Fruit fly (Drosophila melanogaster) whole organism, wandering third instar larva: Measurements from ENCODE around the gene CycK.

Source experiments
- Abd-B ChIP-seq: fragments of >200 bp; optimal IDR thresholded peaks from 2 replicates; lab custom pipeline; 2017; ENCODE audit warnings: missing biosample characterization, missing genetic modification characterization
- CG32264 ChIP-seq: fragments of 200-800 bp; sonication (Bioruptor generic); optimal IDR thresholded peaks from 2 replicates; lab custom pipeline; 2016; ENCODE audit warnings: missing biosample characterization, missing genetic modification characterization
- CrebA ChIP-seq: fragments of 200-800 bp; sonication (Bioruptor generic); optimal IDR thresholded peaks from 2 replicates; lab custom pipeline; 2016; ENCODE audit warnings: missing biosample characterization, mild to moderate bottlenecking, missing genetic modification characterization, borderline replicate concordance
- Dfd ChIP-seq: fragments of >200 bp; optimal IDR thresholded peaks from 2 replicates; lab custom pipeline; 2017; ENCODE audit warnings: missing biosample characterization, missing genetic modification characterization
- GATAd ChIP-seq: sonication (Bioruptor generic); optimal IDR thresholded peaks from 2 replicates; lab custom pipeline; 2016; ENCODE audit warnings: missing biosample characterization, missing genetic modification characterization
- HLH106 ChIP-seq: fragments of 200-800 bp; optimal IDR thresholded peaks from 3 replicates; lab custom pipeline; 2019; ENCODE audit warnings: missing biosample characterization, mild to moderate bottlenecking, missing genetic modification characterization, moderate library complexity
- Hnf4 ChIP-seq: fragments of 200-800 bp; sonication (Bioruptor generic); optimal IDR thresholded peaks from 2 replicates; lab custom pipeline; 2016; ENCODE audit warnings: missing biosample characterization, mild to moderate bottlenecking, missing genetic modification characterization
- Hr78 ChIP-seq: fragments of >200 bp; optimal IDR thresholded peaks from 2 replicates; lab custom pipeline; 2017; ENCODE audit warnings: missing biosample characterization, missing genetic modification characterization
- Hr83 ChIP-seq: fragments of 200-300 bp; sonication (Bioruptor generic); optimal IDR thresholded peaks from 2 replicates; lab custom pipeline; 2016; ENCODE audit warnings: missing biosample characterization, mild to moderate bottlenecking, missing genetic modification characterization, moderate library complexity; ENCODE audit not compliant: poor library complexity, severe bottlenecking
- Jra ChIP-seq: sonication (Bioruptor generic); optimal IDR thresholded peaks from 2 replicates; lab custom pipeline; 2016; ENCODE audit warnings: missing biosample characterization, missing genetic modification characterization
- Mio ChIP-seq: sonication (Bioruptor generic); optimal IDR thresholded peaks from 2 replicates; lab custom pipeline; 2016; ENCODE audit warnings: missing biosample characterization, missing genetic modification characterization
- Myc ChIP-seq: fragments of >200 bp; optimal IDR thresholded peaks from 2 replicates; lab custom pipeline; 2017
- N ChIP-seq: fragments of >200 bp; optimal IDR thresholded peaks from 2 replicates; lab custom pipeline; 2018; ENCODE audit warnings: missing biosample characterization, missing external identifiers, missing genetic modification characterization
- OdsH ChIP-seq: fragments of 200-800 bp; sonication (Bioruptor generic); optimal IDR thresholded peaks from 2 replicates; lab custom pipeline; 2016; ENCODE audit warnings: missing biosample characterization, mild to moderate bottlenecking, missing genetic modification characterization
- Rel ChIP-seq, 2 experiments: fragments of 200-800 bp; sonication (Bioruptor generic) in 1 of 2; optimal IDR thresholded peaks; 2 replicates in 1 of 2; 3 replicates in 1 of 2; lab custom pipeline; 2016 to 2019; ENCODE audit warnings: mild to moderate bottlenecking in 2 of 2, missing biosample characterization in 2 of 2, missing genetic modification characterization in 2 of 2, moderate library complexity in 1 of 2
- Sp1 ChIP-seq: fragments of 200-800 bp; sonication (Bioruptor generic); optimal IDR thresholded peaks from 3 replicates; lab custom pipeline; 2019; ENCODE audit warnings: missing biosample characterization, mild to moderate bottlenecking, missing genetic modification characterization, moderate library complexity
- Vsx2 ChIP-seq: fragments of 200-300, 225-300 bp; sonication (Bioruptor generic); optimal IDR thresholded peaks from 2 replicates; lab custom pipeline; 2018; ENCODE audit warnings: missing biosample characterization, missing genetic modification characterization; ENCODE audit not compliant: partially characterized antibody
- br ChIP-seq: fragments of 200-800 bp; sonication (Bioruptor generic); optimal IDR thresholded peaks from 2 replicates; lab custom pipeline; 2016; ENCODE audit warnings: missing biosample characterization, missing genetic modification characterization
- dl ChIP-seq, 2 experiments: fragments of 175-275, 200-275 bp in 1 of 2; fragments of 200-275 bp in 1 of 2; sonication (Bioruptor generic); optimal IDR thresholded peaks; lab custom pipeline; 2018; ENCODE audit warnings: mild to moderate bottlenecking in 2 of 2, missing biosample characterization in 2 of 2, missing genetic modification characterization in 2 of 2, moderate library complexity in 2 of 2; ENCODE audit not compliant: partially characterized antibody in 2 of 2, insufficient read depth in 1 of 2
- dmrt93B ChIP-seq: fragments of 200-800 bp; sonication (Bioruptor generic); optimal IDR thresholded peaks from 2 replicates; lab custom pipeline; 2018; ENCODE audit warnings: missing biosample characterization, mild to moderate bottlenecking, missing genetic modification characterization
- ey ChIP-seq: fragments of 200-800 bp; sonication (Bioruptor generic); optimal IDR thresholded peaks from 2 replicates; lab custom pipeline; 2016; ENCODE audit warnings: missing biosample characterization, missing genetic modification characterization
- foxo ChIP-seq, 2 experiments: fragments of 200-800 bp; sonication (Bioruptor generic); optimal IDR thresholded peaks; 2 replicates in 1 of 2; 3 replicates in 1 of 2; lab custom pipeline; 2016 to 2017; ENCODE audit warnings: missing biosample characterization in 2 of 2, missing genetic modification characterization in 2 of 2
- fru ChIP-seq: fragments of 200-800 bp; sonication (Bioruptor generic); optimal IDR thresholded peaks from 3 replicates; lab custom pipeline; 2016; ENCODE audit warnings: missing biosample characterization, mild to moderate bottlenecking, missing genetic modification characterization
- h ChIP-seq: fragments of 200-800 bp; sonication (Bioruptor generic); optimal IDR thresholded peaks from 3 replicates; lab custom pipeline; 2016; ENCODE audit warnings: missing biosample characterization, mild to moderate bottlenecking, missing genetic modification characterization
- jim ChIP-seq: fragments of 175-275, 200-325 bp; sonication (Bioruptor generic); optimal IDR thresholded peaks from 2 replicates; lab custom pipeline; 2016; ENCODE audit warnings: missing biosample characterization, mild to moderate bottlenecking, missing genetic modification characterization
- lola ChIP-seq: fragments of >200 bp; optimal IDR thresholded peaks from 2 replicates; lab custom pipeline; 2017; ENCODE audit warnings: missing biosample characterization, missing genetic modification characterization
- psq ChIP-seq: fragments of 200-800 bp; sonication (Bioruptor generic); optimal IDR thresholded peaks from 3 replicates; lab custom pipeline; 2017; ENCODE audit warnings: missing biosample characterization, mild to moderate bottlenecking, missing genetic modification characterization, moderate library complexity
- sage ChIP-seq: fragments of 200-800 bp; sonication (Bioruptor generic); optimal IDR thresholded peaks from 2 replicates; lab custom pipeline; 2016; ENCODE audit warnings: missing biosample characterization, mild to moderate bottlenecking, missing genetic modification characterization
- sv ChIP-seq: fragments of 200-800 bp; sonication (Bioruptor generic); optimal IDR thresholded peaks from 3 replicates; lab custom pipeline; 2016; ENCODE audit warnings: missing biosample characterization, missing genetic modification characterization
- tai ChIP-seq: sonication (Bioruptor generic); optimal IDR thresholded peaks from 2 replicates; lab custom pipeline; 2016; ENCODE audit warnings: missing biosample characterization, missing genetic modification characterization
- woc ChIP-seq: sonication (Bioruptor generic); optimal IDR thresholded peaks from 2 replicates; lab custom pipeline; 2016; ENCODE audit warnings: missing biosample characterization, mild to moderate bottlenecking, missing genetic modification characterization

Gene CycK

dm6 chr2L:22120871-22121388 lies 9.0 kb downstream of the CycK start, which contains the start of gene CG3651:
CG3651 (plus strand) TSS chr2L:22121338.
- TF ChIP-seq sage: no peak
- TF ChIP-seq Mio (GFP tag; lab: Kevin White, UChicago): no peak
- TF ChIP-seq h (GFP tag; lab: Kevin White, UChicago): no peak
- peak; percentile 5 for TF ChIP-seq ey (GFP tag; lab: Kevin White, UChicago)
- TF ChIP-seq Rel (GFP tag; optimal IDR thresholded peaks at IDR 0.05; lab: Kevin White, UChicago): no peak
- no peak for TF ChIP-seq Rel (tag; optimal IDR thresholded peaks at IDR 0.05; lab: Kevin White, UChicago)
- TF ChIP-seq CG32264 (GFP tag; lab: Kevin White, UChicago): no peak
- no peak for TF ChIP-seq br

- no peak for TF ChIP-seq sv
- TF ChIP-seq CrebA (GFP tag; lab: Kevin White, UChicago): no peak
- TF ChIP-seq Dfd (GFP tag; lab: Kevin White, UChicago): no peak
- TF ChIP-seq Vsx2 (GFP tag; lab: Kevin White, UChicago): no peak
- no peak for TF ChIP-seq psq (GFP tag; lab: Kevin White, UChicago)
- no peak for TF ChIP-seq Hr83 (GFP tag; lab: Kevin White, UChicago)
- TF ChIP-seq Myc: no peak
Measured at dm6 chr2L:22108664-22109063, 21.3 kb downstream of the CycK start, which contains the start of gene CG6675. CG6675 (plus strand) TSS chr2L:22108964.

- TF ChIP-seq fru (GFP tag; lab: Kevin White, UChicago): no peak
- no peak for TF ChIP-seq Abd-B
- no peak for TF ChIP-seq woc (GFP tag; lab: Kevin White, UChicago)
- no peak for TF ChIP-seq Hnf4
- TF ChIP-seq jim: no peak
- TF ChIP-seq Rel (GFP tag; optimal IDR thresholded peaks at IDR 0.05; lab: Kevin White, UChicago): no peak
- no peak for TF ChIP-seq Rel (tag; optimal IDR thresholded peaks at IDR 0.05; lab: Kevin White, UChicago)
- no peak for TF ChIP-seq foxo (GFP tag; optimal IDR thresholded peaks at IDR 0.05; lab: Kevin White, UChicago)
- TF ChIP-seq Hr78 (GFP tag; lab: Kevin White, UChicago): no peak
- TF ChIP-seq Myc: no peak
- TF ChIP-seq dmrt93B (GFP tag; lab: Kevin White, UChicago): no peak
- no peak for TF ChIP-seq Dfd (GFP tag; lab: Kevin White, UChicago)
- TF ChIP-seq lola (GFP tag; lab: Kevin White, UChicago): no peak
- no peak for TF ChIP-seq CG32264 (GFP tag; lab: Kevin White, UChicago)
- TF ChIP-seq psq (GFP tag; lab: Kevin White, UChicago): no peak
- no peak for TF ChIP-seq HLH106
- TF ChIP-seq Jra (GFP tag; lab: Kevin White, UChicago): no peak
- TF ChIP-seq, all 38 proteins: peak for 0
Measured at dm6 chr2L:22107204-22107603, 22.7 kb downstream of the CycK start, which contains the start of gene CG10834. CG10834 (minus strand) TSS chr2L:22107304.

dm6 chr2L:22105412-22105811 lies 24.5 kb downstream of the CycK start, which contains the start of gene CG15219:
CG15219 (minus strand) TSS chr2L:22105512.
- TF ChIP-seq h (GFP tag; lab: Kevin White, UChicago): no peak
- TF ChIP-seq N: no peak
- no peak for TF ChIP-seq OdsH (GFP tag; lab: Kevin White, UChicago)
- TF ChIP-seq GATAd (GFP tag; lab: Kevin White, UChicago): no peak
- no peak for TF ChIP-seq tai
- TF ChIP-seq ey (GFP tag; lab: Kevin White, UChicago): no peak
- TF ChIP-seq, all 38 proteins: peak for 0

- no peak for TF ChIP-seq tai
- no peak for TF ChIP-seq jim
- no peak for TF ChIP-seq lola (GFP tag; lab: Kevin White, UChicago)
- no peak for TF ChIP-seq GATAd (GFP tag; lab: Kevin White, UChicago)
- no peak for TF ChIP-seq Sp1 (GFP tag; lab: Kevin White, UChicago)
- TF ChIP-seq dl (GFP tag; optimal IDR thresholded peaks at IDR 0.05; lab: Kevin White, UChicago; ENCODE audit: insufficient read depth in 1 of 2, partially characterized antibody in 2 of 2): no peak
Measured at dm6 chr2L:22104301-22104700, 25.6 kb downstream of the CycK start, which contains the start of gene tplus3b. tplus3b (minus strand) TSS chr2L:22104401.
